Worm (Caenorhabditis elegans) whole organism, early embryonic: Measurements from ENCODE around the gene F26A1.19.

Experiments
- ama-1 ChIP-seq: fragments of 150-350 bp; optimal IDR thresholded peaks from 2 replicates; lab custom pipeline; 2014
- ceh-13 ChIP-seq: fragments of 200-800 bp; sonication (Bioruptor generic); optimal IDR thresholded peaks from 2 replicates; lab custom pipeline; 2018; ENCODE audit warnings: mild to moderate bottlenecking, missing genetic modification characterization, missing compliant biosample characterization
- hmg-4 ChIP-seq: fragments of 200-800 bp; sonication (Bioruptor generic); optimal IDR thresholded peaks from 2 replicates; lab custom pipeline; 2018; ENCODE audit warnings: mild to moderate bottlenecking, missing genetic modification characterization, missing compliant biosample characterization

DNA sequence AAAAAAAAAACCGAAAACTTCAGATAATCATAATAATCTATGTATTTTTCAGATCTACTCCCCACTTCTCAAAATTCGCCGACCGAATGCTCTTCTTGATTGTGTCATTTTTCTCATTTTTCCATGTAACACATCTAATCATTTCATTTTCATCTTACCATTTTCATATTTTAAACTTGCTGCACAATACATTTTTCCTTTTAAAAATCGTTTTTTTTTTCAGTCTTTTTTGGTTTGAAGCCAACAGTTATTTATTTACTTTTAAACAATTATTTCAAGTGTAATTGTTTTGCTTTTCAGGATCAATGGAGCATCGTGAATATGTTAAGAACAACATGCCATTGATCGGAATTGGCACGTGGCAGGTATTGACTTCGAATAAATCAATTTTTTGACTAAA lies 21.5 kb downstream of the F26A1.19 start, which contains the start of gene C35D10.6:
- no peak for TF ChIP-seq ama-1 (lab: Kevin White, UChicago)
- no peak for TF ChIP-seq ceh-13
- no peak for TF ChIP-seq hmg-4 (GFP tag; lab: Kevin White, UChicago)
